Worm (Caenorhabditis elegans): Measurements from ENCODE around the gene sams-4.

sams-4 gene

DNA sequence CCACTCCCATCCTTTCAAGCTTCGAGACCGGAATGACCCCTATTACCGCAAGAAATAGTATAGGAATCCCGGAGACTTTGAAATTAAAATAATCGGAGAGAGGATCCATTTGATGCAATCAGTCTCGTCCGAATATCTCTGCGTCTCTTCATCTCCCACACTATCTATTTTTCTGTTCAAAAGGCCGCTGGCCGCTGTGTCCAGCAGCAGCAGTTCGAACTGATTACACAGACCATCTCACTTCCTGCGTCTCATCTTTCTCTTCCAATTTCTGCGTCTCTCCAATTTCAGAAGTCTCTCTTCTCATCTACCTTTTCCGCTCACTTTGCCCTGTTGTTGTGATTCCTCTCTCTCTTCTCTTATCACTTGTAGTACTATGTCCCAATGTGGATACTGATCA lies 28.7 kb downstream of the sams-4 start (continued):
- TF ChIP-seq lin-15B (tag; optimal IDR thresholded peaks at IDR 0.05) = no peak
- TF ChIP-seq lin-35 (GFP tag; optimal IDR thresholded peaks at IDR 0.05) = no peak
- peak; percentile 64 for TF ChIP-seq nhr-20 (tag; optimal IDR thresholded peaks at IDR 0.05)
- no peak for TF ChIP-seq hlh-4 (tag; optimal IDR thresholded peaks at IDR 0.05)
- TF ChIP-seq lsy-2 (tag; optimal IDR thresholded peaks at IDR 0.05) = peak; percentile 48 to 61

DNA sequence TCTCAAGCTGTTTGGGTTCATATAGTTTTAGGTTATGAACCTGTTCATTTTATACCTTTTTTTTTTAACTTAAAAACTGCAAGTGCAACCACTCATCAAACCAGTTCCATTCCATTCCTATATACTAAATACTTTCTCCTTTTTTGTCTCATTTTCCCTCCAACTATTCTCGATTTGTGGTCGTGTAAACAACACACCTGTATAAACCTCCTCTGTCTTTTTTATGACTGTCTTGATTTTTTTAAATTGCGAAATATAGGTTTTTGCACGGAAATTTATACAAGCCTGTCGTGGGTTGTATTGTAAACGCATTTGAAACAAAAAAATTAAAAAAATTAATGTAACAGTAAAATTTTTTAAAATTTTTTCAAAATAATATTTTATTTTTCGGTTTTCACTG lies 29.7 kb downstream of the sams-4 start:
- peak; percentile 23 for TF ChIP-seq skn-1 (tag; optimal IDR thresholded peaks at IDR 0.05)
- TF ChIP-seq nhr-85 (tag) = peak; percentile 51
- peak; percentile 50 for TF ChIP-seq blmp-1 (tag; optimal IDR thresholded peaks at IDR 0.05)
- peak; percentile 26 for TF ChIP-seq lin-14 (GFP tag; optimal IDR thresholded peaks at IDR 0.05)
- TF ChIP-seq fkh-8 (tag; optimal IDR thresholded peaks at IDR 0.05) = no peak

DNA sequence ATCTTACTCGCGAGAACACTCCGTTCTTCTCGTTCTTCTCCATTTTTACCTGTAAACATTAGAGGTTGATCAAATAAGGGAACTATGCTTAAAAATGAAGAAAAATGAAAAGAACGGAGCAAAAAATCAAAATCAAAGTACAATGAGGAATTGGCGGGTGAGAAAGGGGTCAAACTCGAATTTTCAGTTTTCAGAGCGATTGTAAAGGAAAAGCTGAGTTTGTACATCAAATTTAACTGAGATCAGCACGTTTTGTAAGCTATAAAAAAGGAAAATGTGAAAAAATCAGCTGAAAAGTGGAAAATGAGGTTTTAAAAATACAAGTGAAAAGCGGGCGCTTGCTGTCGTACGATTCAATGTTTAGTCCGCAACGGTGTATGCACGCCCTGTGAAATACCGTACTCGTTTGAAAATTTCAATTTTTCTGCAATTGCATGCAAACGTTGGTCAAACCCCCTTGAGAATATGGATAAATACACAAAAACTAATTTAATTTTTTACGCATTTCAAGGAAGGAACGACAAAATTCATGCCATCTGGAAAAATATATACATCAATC lies 32.0 kb downstream of the sams-4 start, which contains the start of gene oops-1:
Gene oops-1, minus strand, starts transcription at position 51 of the 559 bp plus-strand sequence.
- TF ChIP-seq sup-37 (GFP tag; optimal IDR thresholded peaks at IDR 0.05) (no peak), nhr-84 (tag; optimal IDR thresholded peaks at IDR 0.05) (no peak), zag-1 (tag; optimal IDR thresholded peaks at IDR 0.05) (no peak), xbp-1 (tag; optimal IDR thresholded peaks at IDR 0.05) (no peak), hpl-2 (GFP tag; optimal IDR thresholded peaks at IDR 0.05) (no peak), nhr-20 (tag; optimal IDR thresholded peaks at IDR 0.05) (no peak)

DNA sequence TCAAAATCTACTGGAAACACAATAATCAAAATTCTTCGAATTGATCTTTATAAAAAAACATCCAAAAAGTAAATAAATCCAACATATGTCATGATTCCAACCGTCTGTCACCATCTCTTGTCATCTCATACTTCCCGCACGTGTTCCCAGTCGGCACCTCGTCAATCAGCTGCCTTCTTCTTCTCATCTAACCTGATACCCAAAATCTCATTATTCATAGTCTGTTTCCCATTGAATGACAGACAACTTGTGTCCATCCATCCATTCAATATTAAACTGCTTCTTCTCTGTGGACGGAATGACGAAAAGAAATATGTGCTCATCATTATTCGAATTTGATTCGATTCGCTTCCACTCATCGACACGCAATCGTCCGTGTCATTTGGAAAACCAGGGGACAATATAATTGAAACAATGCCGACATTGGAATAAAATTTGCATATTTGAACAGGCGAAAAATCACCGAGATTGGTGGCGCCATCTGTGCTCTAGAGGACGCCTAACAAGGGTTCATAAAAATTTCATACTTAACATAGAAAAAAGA lies 35.0 kb downstream of the sams-4 start:
- no peak for TF ChIP-seq nhr-85 (tag)
- no peak for TF ChIP-seq nhr-84 (tag; optimal IDR thresholded peaks at IDR 0.05)
- no peak for TF ChIP-seq nhr-71 (tag; optimal IDR thresholded peaks at IDR 0.05)
- TF ChIP-seq mep-1 (tag; optimal IDR thresholded peaks at IDR 0.05) = no peak
- no peak for TF ChIP-seq unc-98 (GFP tag; IDR thresholded peaks at IDR 0.05)
- no peak for TF ChIP-seq pax-3 (tag; optimal IDR thresholded peaks at IDR 0.05)
- TF ChIP-seq nhr-19 (GFP tag; conservative IDR thresholded peaks at IDR 0.05) = no peak
- TF ChIP-seq ceh-82 (tag; optimal IDR thresholded peaks at IDR 0.05) = no peak
- TF ChIP-seq sox-4 (tag; optimal IDR thresholded peaks at IDR 0.05) = no peak
- peak in 1 of 2 experiments; percentile 87 for TF ChIP-seq ztf-11 (tag; optimal IDR thresholded peaks at IDR 0.05)
- no peak for TF ChIP-seq nhr-20 (tag; optimal IDR thresholded peaks at IDR 0.05)
- peak; percentile 40 for TF ChIP-seq unc-86 (tag; optimal IDR thresholded peaks at IDR 0.05)
- TF ChIP-seq ztf-4 (tag; optimal IDR thresholded peaks at IDR 0.05) = no peak
- TF ChIP-seq hlh-4 (tag; optimal IDR thresholded peaks at IDR 0.05) = no peak
- TF ChIP-seq ceh-88 (GFP tag; IDR thresholded peaks at IDR 0.05) = no peak
- TF ChIP-seq elt-3 (tag; optimal IDR thresholded peaks at IDR 0.05) = no peak
- no peak for TF ChIP-seq pag-3 (tag; optimal IDR thresholded peaks at IDR 0.05; ENCODE audit: borderline replicate concordance, insufficient read depth)
- no peak for TF ChIP-seq vab-15 (tag; optimal IDR thresholded peaks at IDR 0.05)
- no peak for TF ChIP-seq nhr-12 (tag; optimal IDR thresholded peaks at IDR 0.05)
- no peak for TF ChIP-seq irx-1 (tag; optimal IDR thresholded peaks at IDR 0.05)
- peak; percentile 86 for TF ChIP-seq tbx-2 (tag; optimal IDR thresholded peaks at IDR 0.05)
- no peak for TF ChIP-seq sup-37 (GFP tag; optimal IDR thresholded peaks at IDR 0.05)
- peak; percentile 64 for TF ChIP-seq fkh-10 (GFP tag; optimal IDR thresholded peaks at IDR 0.05)
- TF ChIP-seq Y116A8C.19 (tag; optimal IDR thresholded peaks at IDR 0.05; ENCODE audit: borderline replicate concordance) = no peak
- no peak for TF ChIP-seq alr-1 (tag; optimal IDR thresholded peaks at IDR 0.05; ENCODE audit: borderline replicate concordance)
- no peak for TF ChIP-seq nhr-77 (tag; optimal IDR thresholded peaks at IDR 0.05)
